Fruit fly (Drosophila melanogaster): Measurements from ENCODE around the gene CBP.
A peak's percentile ranks its signal among the peaks of the same experiment; 100 is the strongest.

Gene CBP

dm6 chrX:7336962-7337844 lies at the start of gene CBP:
TSS of gene CBP (plus strand) at chrX:7337352.
- TF ChIP-seq OdsH (GFP tag; optimal IDR thresholded peaks at IDR 0.05) (peak; percentile 96), Sox14 (GFP tag; optimal IDR thresholded peaks at IDR 0.05) (peak; percentile 97), Sox15 (GFP tag; optimal IDR thresholded peaks at IDR 0.05) (peak; percentile 91), fd85E (GFP tag; optimal IDR thresholded peaks at IDR 0.05) (peak; percentile 89), topi (GFP tag; optimal IDR thresholded peaks at IDR 0.05) (peak; percentile 95), eg (GFP tag; IDR thresholded peaks at IDR 0.05) (peak; percentile 95), CG6854 (GFP tag; optimal IDR thresholded peaks at IDR 0.05) (peak; percentile 95), Ets96B (tag; optimal IDR thresholded peaks at IDR 0.05) (peak; percentile 97), vri (GFP tag; optimal IDR thresholded peaks at IDR 0.05) (peak; percentile 90), CG8119 (GFP tag; IDR thresholded peaks at IDR 0.05) (peak; percentile 96), spab (GFP tag; optimal IDR thresholded peaks at IDR 0.05) (peak; percentile 95), CG10669 (GFP tag; optimal IDR thresholded peaks at IDR 0.05) (peak; percentile 97), fkh (GFP tag; optimal IDR thresholded peaks at IDR 0.05) (peak; percentile 91), Lpt (GFP tag; optimal IDR thresholded peaks at IDR 0.05) (peak; percentile 94), CG31627 (GFP tag; optimal IDR thresholded peaks at IDR 0.05) (peak; percentile 93), Eip78C (GFP tag) (peak; percentile 99), CG11762 (GFP tag; optimal IDR thresholded peaks at IDR 0.05; ENCODE audit: insufficient read depth) (peak; percentile 94), esn (GFP tag; optimal IDR thresholded peaks at IDR 0.05) (peak; percentile 96), Sox102F (GFP tag; optimal IDR thresholded peaks at IDR 0.05) (peak; percentile 96), Eip93F (GFP tag; optimal IDR thresholded peaks at IDR 0.05) (peak; percentile 90), fd59A (GFP tag; optimal IDR thresholded peaks at IDR 0.05) (peak; percentile 96), lz (GFP tag; optimal IDR thresholded peaks at IDR 0.05) (peak; percentile 96), CG6276 (GFP tag; optimal IDR thresholded peaks at IDR 0.05) (peak; percentile 94), Eip75B (GFP tag; optimal IDR thresholded peaks at IDR 0.05) (peak; percentile 97), CG8319 (GFP tag; optimal IDR thresholded peaks at IDR 0.05) (peak; percentile 92), CG32006 (GFP tag; optimal IDR thresholded peaks at IDR 0.05) (peak; percentile 96), dac (GFP tag; optimal IDR thresholded peaks at IDR 0.05) (peak; percentile 91), CG6792 (GFP tag; optimal IDR thresholded peaks at IDR 0.05) (peak; percentile 97), CG15336 (GFP tag; IDR thresholded peaks at IDR 0.05) (peak; percentile 95), Gug (GFP tag; IDR thresholded peaks at IDR 0.05) (peak; percentile 92), ss (GFP tag; optimal IDR thresholded peaks at IDR 0.05) (peak; percentile 95 to 96), CG11902 (GFP tag; optimal IDR thresholded peaks at IDR 0.05) (peak; percentile 92), acj6 (GFP tag; optimal IDR thresholded peaks at IDR 0.05) (peak; percentile 95), net (GFP tag; optimal IDR thresholded peaks at IDR 0.05) (peak; percentile 94), CG3032 (tag; optimal IDR thresholded peaks at IDR 0.05) (peak; percentile 96), CG6808 (GFP tag; optimal IDR thresholded peaks at IDR 0.05) (peak; percentile 94), CG16779 (tag; optimal IDR thresholded peaks at IDR 0.05) (peak; percentile 95), CG9139 (GFP tag; optimal IDR thresholded peaks at IDR 0.05) (peak; percentile 93), pdm3 (GFP tag; optimal IDR thresholded peaks at IDR 0.05) (peak; percentile 96), Ets21C (GFP tag; optimal IDR thresholded peaks at IDR 0.05) (peak; percentile 92), svp (GFP tag) (peak; percentile 97), CG1621 (tag; optimal IDR thresholded peaks at IDR 0.05) (peak; percentile 97), Met (GFP tag; optimal IDR thresholded peaks at IDR 0.05) (peak; percentile 96), Hr4 (GFP tag; optimal IDR thresholded peaks at IDR 0.05) (peak; percentile 96), Blimp-1 (GFP tag; optimal IDR thresholded peaks at IDR 0.05) (peak; percentile 81), CG8632 (GFP tag; optimal IDR thresholded peaks at IDR 0.05) (peak; percentile 95), dsx (GFP tag; optimal IDR thresholded peaks at IDR 0.05; ENCODE audit: poor library complexity, severe bottlenecking) (peak; percentile 95), CG3919 (GFP tag; optimal IDR thresholded peaks at IDR 0.05) (peak; percentile 96), Smox (GFP tag; optimal IDR thresholded peaks at IDR 0.05) (peak; percentile 95), cyc (GFP tag; optimal IDR thresholded peaks at IDR 0.05) (peak; percentile 95)

All from whole organism, prepupa.